Worm (Caenorhabditis elegans) whole organism, L4 larva: ENCODE data around the gene col-17.

Experiments
- ZK546.5 ChIP-seq, 2 experiments: sonication (generic microtip); optimal IDR thresholded peaks; 2 replicates each; lab custom pipeline; 2017; ENCODE audit warnings: missing biosample characterization in 2 of 2, missing genetic modification characterization in 2 of 2
- egl-27 ChIP-seq: sonication (generic microtip); optimal IDR thresholded peaks from 3 replicates; lab custom pipeline; 2017; ENCODE audit warnings: missing biosample characterization, missing genetic modification reagents, missing genetic modification characterization

DNA sequence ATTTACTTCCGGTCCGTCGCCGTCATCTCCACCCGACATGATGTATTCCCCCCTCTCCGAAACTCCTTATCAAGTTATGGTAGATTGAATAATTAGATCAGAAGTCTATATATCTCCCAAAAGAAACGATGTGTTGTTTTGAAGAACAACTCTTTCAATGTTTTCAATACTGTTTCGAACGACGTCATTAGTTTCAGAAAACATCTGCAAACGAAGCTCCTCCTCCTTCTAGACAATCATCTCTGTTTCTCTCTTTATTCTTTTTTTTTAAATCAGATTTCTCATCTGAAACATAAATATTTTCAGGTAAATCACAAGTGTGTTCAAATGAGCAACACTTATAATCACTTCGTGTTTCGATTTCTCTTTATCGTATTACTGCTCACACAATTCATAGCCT lies 17.5 kb downstream of the col-17 start, which contains the start of gene T23B7.3:
- TF ChIP-seq ZK546.5 (tag; optimal IDR thresholded peaks at IDR 0.05; lab: Kevin White, UChicago), result no peak
- TF ChIP-seq egl-27 (tag; lab: Kevin White, UChicago), result no peak
